Worm (Caenorhabditis elegans) whole organism, L4 larva: ENCODE data around the gene stc-1.

Source experiments
- T26A8.4 ChIP-seq: fragments of 200-800 bp; sonication (Bioruptor generic); IDR thresholded peaks from 2 replicates; pipeline ENCODE4 v1.3.6; 2022; ENCODE audit warnings: missing genetic modification characterization, missing compliant biosample characterization
- ZK546.5 ChIP-seq, 2 experiments: sonication (generic microtip); optimal IDR thresholded peaks; 2 replicates each; lab custom pipeline; 2017; ENCODE audit warnings: missing biosample characterization in 2 of 2, missing genetic modification characterization in 2 of 2
- ceh-32 ChIP-seq: sonication (generic microtip); optimal IDR thresholded peaks from 2 replicates; lab custom pipeline; 2016; ENCODE audit warnings: mild to moderate bottlenecking, missing genetic modification characterization, missing compliant biosample characterization; ENCODE audit not compliant: poor library complexity
- ceh-82 ChIP-seq: sonication (generic microtip); optimal IDR thresholded peaks from 2 replicates; lab custom pipeline; 2017; ENCODE audit warnings: missing biosample characterization, missing genetic modification characterization
- dmd-6 ChIP-seq: fragments of 200-800 bp; sonication (Bioruptor generic); IDR thresholded peaks from 2 replicates; pipeline ENCODE4 v1.3.6; 2022; ENCODE audit warnings: missing genetic modification reagents, missing genetic modification characterization, missing compliant biosample characterization
- egl-27 ChIP-seq: sonication (generic microtip); optimal IDR thresholded peaks from 3 replicates; lab custom pipeline; 2017; ENCODE audit warnings: missing biosample characterization, missing genetic modification reagents, missing genetic modification characterization
- jun-1 ChIP-seq: fragments of 150-350 bp; optimal IDR thresholded peaks from 2 replicates; lab custom pipeline; 2014; ENCODE audit warnings: missing biosample characterization, missing genetic modification reagents, missing genetic modification characterization
- lim-7 ChIP-seq: fragments of 200-800 bp; sonication (Bioruptor generic); IDR thresholded peaks from 2 replicates; pipeline ENCODE4 v1.3.6; 2022; ENCODE audit warnings: missing genetic modification characterization, missing compliant biosample characterization
- lin-39 ChIP-seq: fragments of 150-350 bp; optimal IDR thresholded peaks from 2 replicates; lab custom pipeline; 2014; ENCODE audit warnings: missing biosample characterization, missing genetic modification reagents, missing genetic modification characterization
- lsy-2 ChIP-seq, 2 experiments: fragments of 150-350 bp in 1 of 2; sonication (generic microtip) in 1 of 2; optimal IDR thresholded peaks; 2 replicates each; lab custom pipeline; 2014 to 2017; ENCODE audit warnings: missing biosample characterization in 2 of 2, missing genetic modification characterization in 2 of 2
- mdl-1 ChIP-seq, 2 experiments: fragments of 150-350 bp in 1 of 2; sonication (generic microtip) in 1 of 2; optimal IDR thresholded peaks; 2 replicates each; lab custom pipeline; 2014 to 2017; ENCODE audit warnings: missing biosample characterization in 2 of 2, missing genetic modification characterization in 2 of 2
- unc-62 ChIP-seq, 3 experiments: fragments of 150-350 bp in 1 of 3; sonication (generic microtip); optimal IDR thresholded peaks in 2 of 3; peaks in 1 of 3; 1 replicate in 1 of 3; 2 replicates in 2 of 3; lab custom pipeline; 2014 to 2017; ENCODE audit warnings: missing biosample characterization in 3 of 3, missing genetic modification characterization in 3 of 3, missing genetic modification reagents in 3 of 3, missing genotype in 1 of 3

ce11 chrII:8585921-8586320 lies 20.0 kb upstream of the stc-1 start:
- TF ChIP-seq lim-7 (no peak), ZK546.5 (tag; optimal IDR thresholded peaks at IDR 0.05; lab: Kevin White, UChicago) (no peak), unc-62 (GFP tag; optimal IDR thresholded peaks at IDR 0.05 in 1 of 2; lab: Kevin White, UChicago) (no peak), unc-62 (tag; optimal IDR thresholded peaks at IDR 0.05; lab: Kevin White, UChicago) (no peak), lin-39 (no peak), mdl-1 (tag; optimal IDR thresholded peaks at IDR 0.05; lab: Kevin White, UChicago) (no peak), ceh-82 (tag; lab: Kevin White, UChicago) (no peak), T26A8.4 (GFP tag; lab: Robert Waterston, UW) (no peak), lsy-2 (tag; optimal IDR thresholded peaks at IDR 0.05; lab: Kevin White, UChicago) (no peak), dmd-6 (GFP tag; lab: Robert Waterston, UW) (no peak), jun-1 (tag; lab: Kevin White, UChicago) (no peak), egl-27 (tag; lab: Kevin White, UChicago) (no peak), ceh-32 (no peak)
